Fruit fly (Drosophila melanogaster): Measurements from ENCODE around the gene Pten.

Gene Pten

dm6 chr2L:10250441-10250847 is 10.4 kb downstream of the Pten start, which contains the start of the genes bsk and CG31717 (continued):
- TF ChIP-seq Kr (GFP tag; optimal IDR thresholded peaks at IDR 0.05) = peak; percentile 60
- TF ChIP-seq zen (tag; optimal IDR thresholded peaks at IDR 0.05) = peak; percentile 67

DNA sequence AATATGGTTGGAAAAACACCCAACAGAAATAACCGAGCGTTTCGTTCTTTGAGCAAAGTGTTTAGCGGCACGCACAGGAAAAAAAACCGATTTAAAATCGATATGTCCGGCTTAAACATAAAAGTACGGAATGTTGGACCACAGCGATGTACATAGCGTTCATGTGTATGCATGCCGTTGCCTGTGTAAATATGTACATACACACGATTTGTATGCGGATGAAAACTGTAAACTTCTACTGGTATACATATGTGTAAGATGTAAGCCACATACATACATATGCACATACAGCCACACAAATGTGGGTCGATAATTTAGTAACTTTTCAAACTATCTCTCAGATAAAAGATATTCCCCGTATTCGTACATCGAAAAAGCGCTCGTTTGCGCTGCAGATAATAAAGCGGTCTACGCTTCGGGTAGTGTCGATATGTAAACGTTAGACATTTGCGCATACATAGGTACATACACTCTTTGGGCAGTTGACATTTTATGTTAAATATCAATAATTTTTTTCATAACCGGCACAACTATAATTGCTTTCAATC is 11.1 kb downstream of the Pten start:
- TF ChIP-seq CG11456 (GFP tag; IDR thresholded peaks at IDR 0.05) (no peak), Med (GFP tag) (peak; percentile 73), dan (GFP tag; IDR thresholded peaks at IDR 0.05) (no peak), Awh (GFP tag; IDR thresholded peaks at IDR 0.05) (no peak; the same call in 1 of the 2 replicates), CG6813 (GFP tag; optimal IDR thresholded peaks at IDR 0.05) (no peak), ERR (GFP tag; optimal IDR thresholded peaks at IDR 0.05) (no peak), toy (GFP tag; IDR thresholded peaks at IDR 0.05) (no peak), bbx (GFP tag; IDR thresholded peaks at IDR 0.05; ENCODE audit: partially characterized antibody) (no peak), ara (GFP tag; IDR thresholded peaks at IDR 0.05) (no peak), sens (GFP tag) (peak; percentile 86), cg (GFP tag; optimal IDR thresholded peaks at IDR 0.05) (peak; percentile 79), Hey (tag; optimal IDR thresholded peaks at IDR 0.05) (no peak), stc (GFP tag; IDR thresholded peaks at IDR 0.05) (no peak), HmgD (GFP tag; optimal IDR thresholded peaks at IDR 0.05) (no peak), tio (GFP tag; optimal IDR thresholded peaks at IDR 0.05) (no peak), CG3065 (GFP tag; optimal IDR thresholded peaks at IDR 0.05) (no peak), CG2678 (tag; optimal IDR thresholded peaks at IDR 0.05) (no peak), Aef1 (GFP tag; IDR thresholded peaks at IDR 0.05) (no peak), CG18262 (tag; optimal IDR thresholded peaks at IDR 0.05) (peak; percentile 23), pzg (GFP tag; optimal IDR thresholded peaks at IDR 0.05) (no peak), NK7.1 (GFP tag; optimal IDR thresholded peaks at IDR 0.05) (no peak), CG18599 (GFP tag; optimal IDR thresholded peaks at IDR 0.05) (no peak), Bteb2 (GFP tag; optimal IDR thresholded peaks at IDR 0.05) (no peak), oc (tag; optimal IDR thresholded peaks at IDR 0.05) (no peak), gfzf (GFP tag; optimal IDR thresholded peaks at IDR 0.05) (no peak), CG32767 (GFP tag; IDR thresholded peaks at IDR 0.05) (peak; percentile 69; the same call in 1 of the 2 replicates), CHES-1-like (GFP tag; optimal IDR thresholded peaks at IDR 0.05) (peak; percentile 15), lmd (GFP tag; IDR thresholded peaks at IDR 0.05) (no peak), jigr1 (GFP tag; IDR thresholded peaks at IDR 0.05) (no peak), dati (GFP tag; IDR thresholded peaks at IDR 0.05) (no peak), CG2889 (GFP tag; IDR thresholded peaks at IDR 0.05) (no peak), CG4404 (GFP tag; IDR thresholded peaks at IDR 0.05) (no peak), CG8359 (GFP tag; optimal IDR thresholded peaks at IDR 0.05; ENCODE audit: borderline replicate concordance) (no peak), cato (GFP tag; optimal IDR thresholded peaks at IDR 0.05; ENCODE audit: borderline replicate concordance) (no peak), CrebB (tag; optimal IDR thresholded peaks at IDR 0.05) (peak; percentile 64), CG6683 (GFP tag; optimal IDR thresholded peaks at IDR 0.05) (peak; percentile 19), Chrac-16 (GFP tag; optimal IDR thresholded peaks at IDR 0.05) (no peak), B-H2 (GFP tag; optimal IDR thresholded peaks at IDR 0.05) (peak; percentile 31), emc (GFP tag; optimal IDR thresholded peaks at IDR 0.05) (no peak), tna (GFP tag; IDR thresholded peaks at IDR 0.05; ENCODE audit: partially characterized antibody) (no peak), CG8478 (optimal IDR thresholded peaks at IDR 0.05) (no peak), Ravus (GFP tag; IDR thresholded peaks at IDR 0.05) (no peak), klu (GFP tag; IDR thresholded peaks at IDR 0.05) (no peak), CG7987 (GFP tag; optimal IDR thresholded peaks at IDR 0.05) (peak; percentile 72), otp (GFP tag; IDR thresholded peaks at IDR 0.05) (no peak), tap (tag; optimal IDR thresholded peaks at IDR 0.05) (no peak), CG32532 (GFP tag; IDR thresholded peaks at IDR 0.05) (no peak), eyg (GFP tag; optimal IDR thresholded peaks at IDR 0.05) (no peak)
